Fruit fly (Drosophila melanogaster): ENCODE measurements around the gene alpha-Man-IIa.
A peak's percentile ranks its signal among the peaks of the same experiment; 100 is the strongest.

dm6 chr3R:9370413-9370812 is 41.9 kb upstream of the alpha-Man-IIa start:
- TF ChIP-seq bab1 (GFP tag; optimal IDR thresholded peaks at IDR 0.05) = no peak
- no peak for TF ChIP-seq Hr96 (GFP tag; optimal IDR thresholded peaks at IDR 0.05)
- no peak for TF ChIP-seq CG5204 (GFP tag; optimal IDR thresholded peaks at IDR 0.05)
- no peak for TF ChIP-seq Clk (GFP tag; optimal IDR thresholded peaks at IDR 0.05)
- TF ChIP-seq kay (GFP tag; ENCODE audit: borderline replicate concordance) = peak; percentile 79
- no peak for TF ChIP-seq CG7045 (GFP tag; optimal IDR thresholded peaks at IDR 0.05)
